Worm (Caenorhabditis elegans) whole organism, L1 larva: ENCODE measurements around the gene R07B1.11.

Source experiments
- ceh-82 ChIP-seq, 3 experiments: fragments of 150-350 bp in 1 of 3; sonication (generic microtip) in 2 of 3; optimal IDR thresholded peaks; 2 replicates each; lab custom pipeline; 2014 to 2017; ENCODE audit warnings: missing biosample characterization in 3 of 3, missing genetic modification characterization in 3 of 3
- lin-13 ChIP-seq: fragments of 150-350 bp; optimal IDR thresholded peaks from 2 replicates; lab custom pipeline; 2014; ENCODE audit warnings: missing biosample characterization, missing genetic modification reagents, missing genetic modification characterization
- nhr-77 ChIP-seq: fragments of 150-350 bp; optimal IDR thresholded peaks from 2 replicates; lab custom pipeline; 2014; ENCODE audit warnings: missing biosample characterization, missing genetic modification characterization
- zag-1 ChIP-seq: fragments of 150-350 bp; optimal IDR thresholded peaks from 2 replicates; lab custom pipeline; 2014; ENCODE audit warnings: missing biosample characterization, missing genetic modification characterization

- TF ChIP-seq ceh-82 (tag; optimal IDR thresholded peaks at IDR 0.05; lab: Kevin White, UChicago) (no peak), nhr-77 (tag; lab: Kevin White, UChicago) (no peak), zag-1 (tag; lab: Kevin White, UChicago) (no peak), lin-13 (GFP tag; lab: Kevin White, UChicago) (no peak)
Measured at ce11 chrX:9882112-9882511, 25.4 kb downstream of the R07B1.11 start, which contains the start of gene glo-1.
